Fruit fly (Drosophila melanogaster) whole organism, pupa: ENCODE measurements around the gene Alp10.

ENCODE experiments used
- CG10348 ChIP-seq: fragments of 200-800 bp; sonication (Bioruptor generic); IDR thresholded peaks from 2 replicates; pipeline ENCODE4 v1.3.6; 2022; ENCODE audit warnings: missing biosample characterization, missing genetic modification characterization
- CG12605 ChIP-seq: fragments of 200-800 bp; sonication (Bioruptor generic); IDR thresholded peaks from 2 replicates; pipeline ENCODE4 v1.3.6; 2022; ENCODE audit warnings: missing biosample characterization, missing genetic modification characterization
- CG13204 ChIP-seq: fragments of 200-800 bp; sonication (Bioruptor generic); optimal IDR thresholded peaks from 2 replicates; lab custom pipeline; 2018; ENCODE audit warnings: missing biosample characterization, mild to moderate bottlenecking, missing genetic modification characterization, moderate library complexity
- CG14655 ChIP-seq: fragments of 200-800 bp; sonication (Bioruptor generic); optimal IDR thresholded peaks from 3 replicates; lab custom pipeline; 2017; ENCODE audit warnings: mild to moderate bottlenecking, missing biosample characterization, missing genetic modification reagents, missing genetic modification characterization
- CG15710 ChIP-seq: fragments of 200-800 bp; sonication (Bioruptor generic); optimal IDR thresholded peaks from 2 replicates; lab custom pipeline; 2018; ENCODE audit warnings: missing biosample characterization, mild to moderate bottlenecking, missing genetic modification characterization, moderate library complexity
- CG17806 ChIP-seq: fragments of 200-800 bp; sonication (Bioruptor generic); optimal IDR thresholded peaks from 2 replicates; lab custom pipeline; 2018; ENCODE audit warnings: missing biosample characterization, mild to moderate bottlenecking, missing genetic modification characterization, moderate library complexity
- CG32121 ChIP-seq: fragments of 200-800 bp; sonication (Bioruptor generic); IDR thresholded peaks from 2 replicates; pipeline ENCODE4 v1.3.6; 2022; ENCODE audit warnings: missing biosample characterization, missing genetic modification characterization
- CG34367 ChIP-seq: fragments of 200-800 bp; sonication (Bioruptor generic); optimal IDR thresholded peaks from 2 replicates; lab custom pipeline; 2018; ENCODE audit warnings: missing biosample characterization, mild to moderate bottlenecking, missing genetic modification characterization
- CG4496 ChIP-seq: fragments of 200-800 bp; sonication (Bioruptor generic); IDR thresholded peaks from 3 replicates; pipeline ENCODE4 v1.3.6; 2022; ENCODE audit warnings: missing biosample characterization, missing genetic modification characterization
- CG8159 ChIP-seq: fragments of 200-800 bp; sonication (Bioruptor generic); optimal IDR thresholded peaks from 3 replicates; lab custom pipeline; 2018; ENCODE audit warnings: missing biosample characterization, mild to moderate bottlenecking, missing genetic modification characterization, moderate library complexity
- CG8301 ChIP-seq: fragments of 200-800 bp; sonication (Bioruptor generic); optimal IDR thresholded peaks from 2 replicates; lab custom pipeline; 2018; ENCODE audit warnings: missing biosample characterization, mild to moderate bottlenecking, missing genetic modification characterization
- CG9948 ChIP-seq: fragments of 200-800 bp; sonication (Bioruptor generic); optimal IDR thresholded peaks from 2 replicates; lab custom pipeline; 2018; ENCODE audit warnings: missing biosample characterization, mild to moderate bottlenecking, missing genetic modification characterization, moderate library complexity
- D1 ChIP-seq: fragments of 200-800 bp; sonication (Bioruptor generic); optimal IDR thresholded peaks from 2 replicates; lab custom pipeline; 2018; ENCODE audit warnings: missing biosample characterization, mild to moderate bottlenecking, missing genetic modification characterization, moderate library complexity
- EcR ChIP-seq: fragments of 200-800 bp; sonication (Bioruptor generic); optimal IDR thresholded peaks from 3 replicates; lab custom pipeline; 2019; ENCODE audit warnings: missing biosample characterization, missing genetic modification characterization, mild to moderate bottlenecking, moderate library complexity, missing genetic modification reagents
- Ets98B ChIP-seq: fragments of 200-800 bp; sonication (Bioruptor generic); IDR thresholded peaks from 2 replicates; pipeline ENCODE4 v1.3.6; 2022; ENCODE audit warnings: missing biosample characterization, missing genetic modification characterization
- Pif1A ChIP-seq: fragments of 200-800 bp; sonication (Bioruptor generic); optimal IDR thresholded peaks from 3 replicates; lab custom pipeline; 2016; ENCODE audit warnings: missing biosample characterization, missing genetic modification characterization
- Pif1B ChIP-seq: fragments of 200-800 bp; sonication (Bioruptor generic); optimal IDR thresholded peaks from 3 replicates; lab custom pipeline; 2016; ENCODE audit warnings: missing biosample characterization, missing genetic modification characterization
- Snoo ChIP-seq: fragments of 200-800 bp; sonication (Bioruptor generic); optimal IDR thresholded peaks from 3 replicates; lab custom pipeline; 2017; ENCODE audit warnings: missing biosample characterization, mild to moderate bottlenecking, missing genetic modification characterization, inconsistent platforms
- fd96Ca ChIP-seq: fragments of 200-800 bp; sonication (Bioruptor generic); IDR thresholded peaks from 3 replicates; pipeline ENCODE4 v1.3.6; 2022; ENCODE audit warnings: missing biosample characterization, missing genetic modification characterization
- gl ChIP-seq: fragments of 200-800 bp; sonication (Bioruptor generic); optimal IDR thresholded peaks from 2 replicates; lab custom pipeline; 2018; ENCODE audit warnings: missing biosample characterization, mild to moderate bottlenecking, missing genetic modification characterization
- rn ChIP-seq: fragments of 200-800 bp; sonication (Bioruptor generic); IDR thresholded peaks from 2 replicates; pipeline ENCODE4 v1.3.6; 2022; ENCODE audit warnings: missing biosample characterization, missing genetic modification characterization

Gene Alp10

dm6 chr3L:5611732-5612250 is 16.7 kb upstream of the Alp10 start:
- TF ChIP-seq rn (GFP tag; lab: Robert Waterston, UW): peak; percentile 73
- TF ChIP-seq CG8301 (tag; lab: Kevin White, UChicago): peak; percentile 98
- peak; percentile 73 for TF ChIP-seq CG34367 (tag; lab: Kevin White, UChicago)
- peak; percentile 93 for TF ChIP-seq Snoo (tag; lab: Kevin White, UChicago)
- TF ChIP-seq CG10348 (GFP tag; lab: Robert Waterston, UW): 0 out of 2 replicates have a peak, but pooled peaks have one; percentile 34
- TF ChIP-seq CG8159: peak; percentile 87
- no peak; the same call in 2 of the 3 replicates for TF ChIP-seq fd96Ca (GFP tag; lab: Robert Waterston, UW)
- TF ChIP-seq Ets98B (GFP tag; lab: Robert Waterston, UW): peak; percentile 92
- TF ChIP-seq CG15710 (tag; lab: Kevin White, UChicago): peak; percentile 75
- TF ChIP-seq Pif1A (GFP tag; lab: Kevin White, UChicago): peak; percentile 92
- TF ChIP-seq CG13204 (GFP tag; lab: Kevin White, UChicago): no peak
- TF ChIP-seq CG4496 (GFP tag; lab: Robert Waterston, UW): peak; percentile 93
- TF ChIP-seq CG32121: peak; percentile 91
- no peak for TF ChIP-seq gl (tag; lab: Kevin White, UChicago)
- peak; percentile 48 for TF ChIP-seq D1
- TF ChIP-seq Pif1B (GFP tag; lab: Kevin White, UChicago): peak; percentile 92
- peak; percentile 82 for TF ChIP-seq CG9948 (tag; lab: Kevin White, UChicago)
- TF ChIP-seq CG17806 (tag; lab: Kevin White, UChicago): peak; percentile 86
- peak; percentile 97 for TF ChIP-seq CG14655
- TF ChIP-seq EcR (GFP tag; lab: Kevin White, UChicago): peak; percentile 97
- peak; percentile 93 for TF ChIP-seq CG12605 (GFP tag; lab: Robert Waterston, UW)

- TF ChIP-seq CG14655: no peak
- TF ChIP-seq CG9948 (tag; lab: Kevin White, UChicago): no peak
- TF ChIP-seq CG8301 (tag; lab: Kevin White, UChicago): no peak
- peak; percentile 91 for TF ChIP-seq EcR (GFP tag; lab: Kevin White, UChicago)
- no peak for TF ChIP-seq gl (tag; lab: Kevin White, UChicago)
- TF ChIP-seq CG34367 (tag; lab: Kevin White, UChicago): no peak
- TF ChIP-seq CG32121: peak; percentile 55
- TF ChIP-seq fd96Ca (GFP tag; lab: Robert Waterston, UW): no peak; the same call in 2 of the 3 replicates
- TF ChIP-seq Pif1A (GFP tag; lab: Kevin White, UChicago): no peak
- no peak for TF ChIP-seq CG17806 (tag; lab: Kevin White, UChicago)
- TF ChIP-seq CG4496 (GFP tag; lab: Robert Waterston, UW): 0 out of 3 replicates have a peak, but pooled peaks have one; percentile 10
- no peak for TF ChIP-seq CG13204 (GFP tag; lab: Kevin White, UChicago)
- TF ChIP-seq Ets98B (GFP tag; lab: Robert Waterston, UW): no peak
- TF ChIP-seq CG12605 (GFP tag; lab: Robert Waterston, UW): no peak
Measured at dm6 chr3L:5610582-5610981, 15.5 kb upstream of the Alp10 start.

- TF ChIP-seq CG13204 (GFP tag; lab: Kevin White, UChicago) (no peak), CG4496 (GFP tag; lab: Robert Waterston, UW) (0 out of 3 replicates have a peak, but pooled peaks have one; percentile 51), Ets98B (GFP tag; lab: Robert Waterston, UW) (peak; percentile 60), CG8301 (tag; lab: Kevin White, UChicago) (peak; percentile 75), CG32121 (peak; percentile 58), EcR (GFP tag; lab: Kevin White, UChicago) (no peak)
Measured at dm6 chr3L:5609493-5609892, 14.4 kb upstream of the Alp10 start.

dm6 chr3L:5608786-5609370 is 13.8 kb upstream of the Alp10 start:
- TF ChIP-seq CG10348 (GFP tag; lab: Robert Waterston, UW): no peak
- TF ChIP-seq CG4496 (GFP tag; lab: Robert Waterston, UW): no peak
- TF ChIP-seq CG17806 (tag; lab: Kevin White, UChicago): no peak
- TF ChIP-seq CG34367 (tag; lab: Kevin White, UChicago): no peak
- TF ChIP-seq Pif1B (GFP tag; lab: Kevin White, UChicago): no peak
- TF ChIP-seq CG8301 (tag; lab: Kevin White, UChicago): no peak
- no peak for TF ChIP-seq CG14655
- TF ChIP-seq CG13204 (GFP tag; lab: Kevin White, UChicago): no peak
- TF ChIP-seq rn (GFP tag; lab: Robert Waterston, UW): no peak

- TF ChIP-seq EcR (GFP tag; lab: Kevin White, UChicago) (peak; percentile 13), Pif1B (GFP tag; lab: Kevin White, UChicago) (no peak), Ets98B (GFP tag; lab: Robert Waterston, UW) (no peak), CG8301 (tag; lab: Kevin White, UChicago) (no peak)
- TF ChIP-seq, all 21 proteins: peak for 1
Measured at dm6 chr3L:5608128-5608527, 13.1 kb upstream of the Alp10 start, which contains the start of gene Eaf6. Eaf6 (minus strand) TSS chr3L:5608300.

- TF ChIP-seq fd96Ca (GFP tag; lab: Robert Waterston, UW): no peak
- no peak for TF ChIP-seq CG10348 (GFP tag; lab: Robert Waterston, UW)
- no peak for TF ChIP-seq Pif1A (GFP tag; lab: Kevin White, UChicago)
- no peak for TF ChIP-seq EcR (GFP tag; lab: Kevin White, UChicago)
- no peak for TF ChIP-seq CG15710 (tag; lab: Kevin White, UChicago)
- TF ChIP-seq CG14655: no peak
- TF ChIP-seq D1: no peak
- no peak for TF ChIP-seq CG17806 (tag; lab: Kevin White, UChicago)
- TF ChIP-seq rn (GFP tag; lab: Robert Waterston, UW): no peak
- TF ChIP-seq CG4496 (GFP tag; lab: Robert Waterston, UW): no peak
- no peak for TF ChIP-seq CG32121
- TF ChIP-seq Snoo (tag; lab: Kevin White, UChicago): no peak
Measured at dm6 chr3L:5604490-5604889, 9.4 kb upstream of the Alp10 start, which contains the start of gene mthl2. mthl2 (plus strand) TSS chr3L:5604790.
